Fruit fly (Drosophila melanogaster): Measurements from ENCODE around the gene CG34263.

The CG34263 gene

DNA sequence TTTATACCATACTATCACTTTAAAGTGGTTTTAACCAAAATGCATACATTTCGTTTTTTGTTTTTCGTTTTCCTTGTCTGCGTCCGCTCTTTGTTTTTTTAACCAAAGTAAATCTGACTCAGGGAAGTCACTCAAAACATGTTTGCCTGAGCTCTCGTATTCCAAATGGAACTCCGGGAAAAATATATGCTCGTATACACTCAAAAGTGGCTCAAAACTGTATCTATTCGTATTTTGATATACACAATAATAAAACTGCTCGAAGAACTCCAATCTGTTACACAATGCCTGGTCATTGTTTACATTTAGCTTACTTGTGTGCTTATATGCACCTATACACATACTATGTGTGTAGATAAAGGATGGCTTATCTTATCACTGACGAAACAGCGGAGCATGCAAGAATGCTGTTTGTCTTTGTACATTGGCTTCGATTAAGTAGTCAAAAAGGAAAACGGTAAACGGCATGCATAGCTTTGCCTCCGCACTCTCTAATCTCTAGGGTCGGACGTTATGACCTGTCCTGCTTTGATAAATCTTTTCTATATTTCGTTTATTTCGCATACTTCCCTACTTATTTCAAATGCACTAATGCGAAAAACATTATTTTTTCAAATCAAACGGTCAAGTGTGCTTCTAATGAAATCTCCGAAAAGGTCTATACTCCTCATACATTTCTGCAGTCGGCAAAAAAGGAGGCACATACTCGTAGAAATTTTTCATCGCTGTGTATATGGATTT lies 5.2 kb upstream of the CG34263 start, which contains the start of gene miple2 (continued):
- TF ChIP-seq jumu (GFP tag; optimal IDR thresholded peaks at IDR 0.05) (peak; percentile 36), CG13624 (GFP tag; optimal IDR thresholded peaks at IDR 0.05) (peak; percentile 27), pum (GFP tag; optimal IDR thresholded peaks at IDR 0.05) (peak; percentile 39), chinmo (GFP tag; IDR thresholded peaks at IDR 0.05; ENCODE audit: partially characterized antibody) (peak; percentile 68; the same call in 3 of the 4 replicates), gem (tag; optimal IDR thresholded peaks at IDR 0.05) (no peak), CG8089 (GFP tag; optimal IDR thresholded peaks at IDR 0.05) (peak; percentile 43), sqz (GFP tag; optimal IDR thresholded peaks at IDR 0.05) (peak; percentile 14), Atf-2 (GFP tag; optimal IDR thresholded peaks at IDR 0.05) (peak; percentile 55), CG12071 (GFP tag; optimal IDR thresholded peaks at IDR 0.05) (peak; percentile 13), GATAe (GFP tag; conservative IDR thresholded peaks at IDR 0.05) (no peak; the same call in 1 of the 2 replicates), dimm (GFP tag; IDR thresholded peaks at IDR 0.05) (no peak), ara (GFP tag; IDR thresholded peaks at IDR 0.05) (peak; percentile 53; the same call in 1 of the 2 replicates), CG12942 (GFP tag; optimal IDR thresholded peaks at IDR 0.05) (peak; percentile 21), Elba2 (GFP tag; optimal IDR thresholded peaks at IDR 0.05) (no peak), slp2 (GFP tag; optimal IDR thresholded peaks at IDR 0.05) (peak; percentile 33), CG1024 (GFP tag; IDR thresholded peaks at IDR 0.05) (0 out of 2 replicates have a peak, but pooled peaks have one; percentile 26), fru (optimal IDR thresholded peaks at IDR 0.05) (no peak), so (GFP tag; IDR thresholded peaks at IDR 0.05) (no peak), tx (GFP tag; optimal IDR thresholded peaks at IDR 0.05) (peak; percentile 24), CG8478 (optimal IDR thresholded peaks at IDR 0.05) (no peak), CG30020 (tag; optimal IDR thresholded peaks at IDR 0.05) (peak; percentile 13), HLH54F (GFP tag; optimal IDR thresholded peaks at IDR 0.05) (peak; percentile 49), cwo (GFP tag; optimal IDR thresholded peaks at IDR 0.05) (peak; percentile 32), CG1233 (GFP tag; optimal IDR thresholded peaks at IDR 0.05) (peak; percentile 61), kni (GFP tag; optimal IDR thresholded peaks at IDR 0.05) (peak; percentile 94), ind (GFP tag; optimal IDR thresholded peaks at IDR 0.05) (peak; percentile 23), Trl (optimal IDR thresholded peaks at IDR 0.05) (no peak), Trl (GFP tag; optimal IDR thresholded peaks at IDR 0.05) (peak; percentile 49), Six4 (GFP tag; optimal IDR thresholded peaks at IDR 0.05) (peak; percentile 48), abd-A (tag; optimal IDR thresholded peaks at IDR 0.05) (peak; percentile 51), CG12744 (GFP tag; optimal IDR thresholded peaks at IDR 0.05) (peak; percentile 40), bab2 (GFP tag; optimal IDR thresholded peaks at IDR 0.05) (no peak), CG4617 (GFP tag; optimal IDR thresholded peaks at IDR 0.05; ENCODE audit: borderline replicate concordance) (no peak), Oli (tag; optimal IDR thresholded peaks at IDR 0.05) (peak; percentile 55), CG6813 (GFP tag; optimal IDR thresholded peaks at IDR 0.05) (peak; percentile 65), rib (GFP tag; IDR thresholded peaks at IDR 0.05) (0 out of 2 replicates have a peak, but pooled peaks have one; percentile 38), ftz-f1 (GFP tag; optimal IDR thresholded peaks at IDR 0.05) (no peak), E2f2 (GFP tag; IDR thresholded peaks at IDR 0.05) (no peak), CG17568 (GFP tag; optimal IDR thresholded peaks at IDR 0.05) (peak; percentile 25), CG17359 (tag; optimal IDR thresholded peaks at IDR 0.05) (peak; percentile 26), CG10321 (GFP tag; IDR thresholded peaks at IDR 0.05) (no peak), CG12391 (tag; optimal IDR thresholded peaks at IDR 0.05) (peak; percentile 46), grau (tag; optimal IDR thresholded peaks at IDR 0.05) (peak; percentile 41), nom (GFP tag; optimal IDR thresholded peaks at IDR 0.05) (peak; percentile 86), mam (GFP tag; optimal IDR thresholded peaks at IDR 0.05) (peak; percentile 14), org-1 (GFP tag; optimal IDR thresholded peaks at IDR 0.05) (peak; percentile 54), Asciz (GFP tag; optimal IDR thresholded peaks at IDR 0.05) (peak; percentile 61), CG31441 (GFP tag; IDR thresholded peaks at IDR 0.05) (no peak; the same call in 1 of the 2 replicates), sens-2 (GFP tag; IDR thresholded peaks at IDR 0.05) (no peak), BEAF-32 (GFP tag; optimal IDR thresholded peaks at IDR 0.05) (no peak)

Measured in whole organism, embryonic.